Worm (Caenorhabditis elegans) whole organism, young adult: ENCODE measurements around the gene let-721.

ENCODE experiments used
- B0261.1 ChIP-seq: sonication (generic microtip); optimal IDR thresholded peaks from 2 replicates; lab custom pipeline; 2016; ENCODE audit warnings: mild to moderate bottlenecking, missing genetic modification characterization, moderate library complexity, missing compliant biosample characterization
- C17E4.6 ChIP-seq: fragments of 200-800 bp; sonication (Bioruptor generic); IDR thresholded peaks from 2 replicates; pipeline ENCODE4 v1.3.6; 2022; ENCODE audit warnings: missing genetic modification reagents, missing genetic modification characterization, missing compliant biosample characterization
- D2030.7 ChIP-seq: fragments of 200-800 bp; sonication (Bioruptor generic); IDR thresholded peaks from 2 replicates; pipeline ENCODE4 v1.3.6; 2022; ENCODE audit warnings: missing genetic modification reagents, missing genetic modification characterization, missing compliant biosample characterization
- F10E7.11 ChIP-seq: sonication (generic microtip); optimal IDR thresholded peaks from 2 replicates; lab custom pipeline; 2017; ENCODE audit warnings: mild to moderate bottlenecking, missing genetic modification characterization, moderate library complexity, missing compliant biosample characterization
- F23B12.7 ChIP-seq: sonication (generic microtip); optimal IDR thresholded peaks from 2 replicates; lab custom pipeline; 2017; ENCODE audit warnings: missing genetic modification characterization, mild to moderate bottlenecking, missing compliant biosample characterization, antibody characterized with exemption, moderate library complexity; ENCODE audit not compliant: insufficient read depth
- F39B2.1 ChIP-seq: fragments of 200-800 bp; sonication (Bioruptor generic); IDR thresholded peaks from 2 replicates; pipeline ENCODE4 v1.3.6; 2022; ENCODE audit warnings: missing genetic modification reagents, missing genetic modification characterization, missing compliant biosample characterization
- F52B5.7 ChIP-seq: sonication (generic microtip); optimal IDR thresholded peaks from 2 replicates; lab custom pipeline; 2016; ENCODE audit warnings: mild to moderate bottlenecking, missing genetic modification characterization, missing compliant biosample characterization
- K11D2.4 ChIP-seq: fragments of 200-800 bp; sonication (Bioruptor generic); IDR thresholded peaks from 2 replicates; pipeline ENCODE4 v1.3.6; 2022; ENCODE audit warnings: missing genetic modification reagents, missing genetic modification characterization, missing compliant biosample characterization
- T07F8.4 ChIP-seq: sonication (generic microtip); optimal IDR thresholded peaks from 2 replicates; lab custom pipeline; 2016; ENCODE audit warnings: mild to moderate bottlenecking, missing genetic modification characterization, moderate library complexity, missing compliant biosample characterization
- Y53F4B.3 ChIP-seq: fragments of 200-800 bp; sonication (Bioruptor generic); IDR thresholded peaks from 2 replicates; pipeline ENCODE4 v1.3.6; 2022; ENCODE audit warnings: missing genetic modification reagents, missing genetic modification characterization, missing compliant biosample characterization
- Y53G8AR.9 ChIP-seq: fragments of 200-800 bp; sonication (Bioruptor generic); conservative IDR thresholded peaks from 2 replicates; pipeline ENCODE4 v1.3.6; 2022; ENCODE audit warnings: missing genetic modification reagents, missing genetic modification characterization, missing compliant biosample characterization
- ZK185.1 ChIP-seq: sonication (generic microtip); optimal IDR thresholded peaks from 2 replicates; lab custom pipeline; 2016; ENCODE audit warnings: mild to moderate bottlenecking, missing genetic modification characterization, missing compliant biosample characterization; ENCODE audit not compliant: poor library complexity, severe bottlenecking
- akir-1 ChIP-seq: fragments of 200-800 bp; sonication (Bioruptor generic); optimal IDR thresholded peaks from 2 replicates; lab custom pipeline; 2018; ENCODE audit warnings: mild to moderate bottlenecking, missing genetic modification characterization, moderate library complexity, missing compliant biosample characterization
- aptf-3 ChIP-seq: fragments of 200-800 bp; sonication (Bioruptor generic); IDR thresholded peaks from 2 replicates; pipeline ENCODE4 v1.3.6; 2022; ENCODE audit warnings: missing genetic modification characterization, missing compliant biosample characterization
- atf-7 ChIP-seq: sonication (generic microtip); optimal IDR thresholded peaks from 2 replicates; lab custom pipeline; 2017; ENCODE audit warnings: mild to moderate bottlenecking, missing genetic modification characterization, missing compliant biosample characterization
- athp-1 ChIP-seq: sonication (generic microtip); optimal IDR thresholded peaks from 2 replicates; lab custom pipeline; 2017; ENCODE audit warnings: mild to moderate bottlenecking, missing genetic modification characterization, missing compliant biosample characterization
- attf-5 ChIP-seq: fragments of 200-800 bp; sonication (Bioruptor generic); optimal IDR thresholded peaks from 2 replicates; lab custom pipeline; 2018; ENCODE audit warnings: mild to moderate bottlenecking, missing genetic modification characterization, missing compliant biosample characterization
- ccch-3 ChIP-seq: fragments of 200-800 bp; sonication (Bioruptor generic); optimal IDR thresholded peaks from 2 replicates; lab custom pipeline; 2018; ENCODE audit warnings: mild to moderate bottlenecking, missing genetic modification characterization, missing compliant biosample characterization
- ceh-27 ChIP-seq: fragments of 200-800 bp; sonication (Bioruptor generic); optimal IDR thresholded peaks from 2 replicates; lab custom pipeline; 2018; ENCODE audit warnings: mild to moderate bottlenecking, missing genetic modification characterization, moderate library complexity, missing compliant biosample characterization
- ceh-79 ChIP-seq: sonication (generic microtip); optimal IDR thresholded peaks from 2 replicates; lab custom pipeline; 2017; ENCODE audit warnings: mild to moderate bottlenecking, missing genetic modification characterization, missing compliant biosample characterization
- egrh-3 ChIP-seq: fragments of 200-800 bp; sonication (Bioruptor generic); IDR thresholded peaks from 2 replicates; pipeline ENCODE4 v1.3.6; 2022; ENCODE audit warnings: missing genetic modification reagents, missing genetic modification characterization, missing compliant biosample characterization
- ekl-4 ChIP-seq: fragments of 200-800 bp; sonication (Bioruptor generic); IDR thresholded peaks from 2 replicates; pipeline ENCODE4 v1.3.6; 2022; ENCODE audit warnings: missing genetic modification reagents, missing genetic modification characterization, missing compliant biosample characterization
- ets-4 ChIP-seq: fragments of 200-800 bp; sonication (Bioruptor generic); optimal IDR thresholded peaks from 2 replicates; lab custom pipeline; 2018; ENCODE audit warnings: mild to moderate bottlenecking, missing genetic modification characterization, missing compliant biosample characterization
- him-1 ChIP-seq: sonication (generic microtip); optimal IDR thresholded peaks from 2 replicates; lab custom pipeline; 2016; ENCODE audit warnings: missing genotype, missing genetic modification reagents, missing genetic modification characterization, missing compliant biosample characterization
- hmg-1.2 ChIP-seq: fragments of 200-800 bp; sonication (Bioruptor generic); IDR thresholded peaks from 2 replicates; pipeline ENCODE4 v1.3.6; 2022; ENCODE audit warnings: missing genetic modification reagents, missing genetic modification characterization, missing compliant biosample characterization
- let-607 ChIP-seq, 2 experiments: fragments of 200-800 bp in 1 of 2; sonication (Bioruptor generic) in 1 of 2; sonication (generic microtip) in 1 of 2; optimal IDR thresholded peaks; 2 replicates each; lab custom pipeline; 2016 to 2018; ENCODE audit warnings: mild to moderate bottlenecking in 2 of 2, missing compliant biosample characterization in 2 of 2, missing genetic modification characterization in 2 of 2, moderate library complexity in 2 of 2, missing genotype in 1 of 2
- lin-35 ChIP-seq, 3 experiments: fragments of 150-350 bp in 2 of 3; sonication (generic microtip) in 1 of 3; optimal IDR thresholded peaks; 2 replicates each; lab custom pipeline; 2014 to 2018; ENCODE audit warnings: missing biosample characterization in 3 of 3, missing genetic modification characterization in 3 of 3, missing genetic modification reagents in 3 of 3
- lin-40 ChIP-seq: sonication (generic microtip); optimal IDR thresholded peaks from 2 replicates; lab custom pipeline; 2016; ENCODE audit warnings: missing genetic modification characterization, mild to moderate bottlenecking, missing compliant biosample characterization, missing genotype, missing genetic modification reagents
- madf-3 ChIP-seq: fragments of 200-800 bp; sonication (Bioruptor generic); IDR thresholded peaks from 2 replicates; pipeline ENCODE4 v1.3.6; 2022; ENCODE audit warnings: missing genetic modification reagents, missing genetic modification characterization, missing compliant biosample characterization
- mcd-1 ChIP-seq: fragments of 200-800 bp; sonication (Bioruptor generic); IDR thresholded peaks from 2 replicates; pipeline ENCODE4 v1.3.6; 2022; ENCODE audit warnings: missing genetic modification reagents, missing genetic modification characterization, missing compliant biosample characterization
- mes-4 ChIP-seq: sonication (generic microtip); optimal IDR thresholded peaks from 2 replicates; lab custom pipeline; 2016; ENCODE audit warnings: missing genotype, missing genetic modification characterization, missing compliant biosample characterization
- nhr-120 ChIP-seq: fragments of 200-800 bp; sonication (Bioruptor generic); IDR thresholded peaks from 2 replicates; pipeline ENCODE4 v1.3.6; 2022; ENCODE audit warnings: missing genetic modification characterization, missing compliant biosample characterization
- nhr-27 ChIP-seq: fragments of 200-800 bp; sonication (Bioruptor generic); optimal IDR thresholded peaks from 2 replicates; lab custom pipeline; 2018; ENCODE audit warnings: mild to moderate bottlenecking, missing genetic modification characterization, moderate library complexity, missing compliant biosample characterization
- nhr-90 ChIP-seq: sonication (generic microtip); optimal IDR thresholded peaks from 2 replicates; lab custom pipeline; 2016; ENCODE audit warnings: missing genotype, mild to moderate bottlenecking, missing genetic modification characterization, missing compliant biosample characterization
- pbrm-1 ChIP-seq: fragments of 200-800 bp; sonication (Bioruptor generic); IDR thresholded peaks from 2 replicates; pipeline ENCODE4 v1.3.6; 2022; ENCODE audit warnings: missing genetic modification reagents, missing genetic modification characterization, missing compliant biosample characterization
- sdz-38 ChIP-seq: sonication (generic microtip); optimal IDR thresholded peaks from 2 replicates; lab custom pipeline; 2016; ENCODE audit warnings: missing genotype, missing genetic modification characterization, missing compliant biosample characterization
- snpc-1.1 ChIP-seq: sonication (generic microtip); optimal IDR thresholded peaks from 2 replicates; lab custom pipeline; 2017; ENCODE audit warnings: missing genetic modification characterization, mild to moderate bottlenecking, missing compliant biosample characterization, antibody characterized with exemption, moderate library complexity, missing genotype, missing genetic modification reagents; ENCODE audit not compliant: insufficient read depth
- snpc-1.3 ChIP-seq: sonication (generic microtip); optimal IDR thresholded peaks from 2 replicates; lab custom pipeline; 2017; ENCODE audit warnings: missing genetic modification characterization, mild to moderate bottlenecking, missing compliant biosample characterization, antibody characterized with exemption, moderate library complexity, missing genotype, missing genetic modification reagents; ENCODE audit not compliant: insufficient read depth
- snpc-3.4 ChIP-seq: sonication (generic microtip); optimal IDR thresholded peaks from 2 replicates; lab custom pipeline; 2017; ENCODE audit warnings: missing genetic modification characterization, mild to moderate bottlenecking, missing compliant biosample characterization, antibody characterized with exemption, moderate library complexity, missing genotype, missing genetic modification reagents
- tbp1 ChIP-seq: fragments of 200-800 bp; sonication (Bioruptor generic); optimal IDR thresholded peaks from 2 replicates; lab custom pipeline; 2018; ENCODE audit warnings: mild to moderate bottlenecking, missing genetic modification characterization, missing compliant biosample characterization
- tlf-1 ChIP-seq: fragments of 200-800 bp; sonication (Bioruptor generic); optimal IDR thresholded peaks from 2 replicates; lab custom pipeline; 2018; ENCODE audit warnings: mild to moderate bottlenecking, missing genetic modification characterization, missing compliant biosample characterization
- ztf-25 ChIP-seq: fragments of 200-800 bp; sonication (Bioruptor generic); IDR thresholded peaks from 2 replicates; pipeline ENCODE4 v1.3.6; 2022; ENCODE audit warnings: missing genetic modification reagents, missing genetic modification characterization, missing compliant biosample characterization
- ztf-26 ChIP-seq: sonication (generic microtip); optimal IDR thresholded peaks from 2 replicates; lab custom pipeline; 2017; ENCODE audit warnings: missing genetic modification characterization, missing compliant biosample characterization
- ztf-28 ChIP-seq: fragments of 200-800 bp; sonication (Bioruptor generic); IDR thresholded peaks from 2 replicates; pipeline ENCODE4 v1.3.6; 2022; ENCODE audit warnings: missing genetic modification reagents, missing genetic modification characterization, missing compliant biosample characterization
- ztf-3 ChIP-seq: fragments of 200-800 bp; sonication (Bioruptor generic); optimal IDR thresholded peaks from 2 replicates; lab custom pipeline; 2018; ENCODE audit warnings: mild to moderate bottlenecking, missing genetic modification characterization, missing compliant biosample characterization
- ztf-6 ChIP-seq: fragments of 200-800 bp; sonication (Bioruptor generic); IDR thresholded peaks from 2 replicates; pipeline ENCODE4 v1.3.6; 2022; ENCODE audit warnings: missing genetic modification reagents, missing genetic modification characterization, missing compliant biosample characterization

The let-721 gene

ce11 chrIII:6463679-6464078, 17.0 kb upstream of the let-721 start, which contains the start of gene dlc-1:
dlc-1 (minus strand) TSS chrIII:6463779.
- TF ChIP-seq Y53G8AR.9 (GFP tag; lab: Robert Waterston, UW) (0 out of 2 replicates have a peak, but pooled peaks have one; percentile 15), tlf-1 (GFP tag; lab: Kevin White, UChicago) (no peak)
- TF ChIP-seq, all 124 proteins: peak for 1

DNA sequence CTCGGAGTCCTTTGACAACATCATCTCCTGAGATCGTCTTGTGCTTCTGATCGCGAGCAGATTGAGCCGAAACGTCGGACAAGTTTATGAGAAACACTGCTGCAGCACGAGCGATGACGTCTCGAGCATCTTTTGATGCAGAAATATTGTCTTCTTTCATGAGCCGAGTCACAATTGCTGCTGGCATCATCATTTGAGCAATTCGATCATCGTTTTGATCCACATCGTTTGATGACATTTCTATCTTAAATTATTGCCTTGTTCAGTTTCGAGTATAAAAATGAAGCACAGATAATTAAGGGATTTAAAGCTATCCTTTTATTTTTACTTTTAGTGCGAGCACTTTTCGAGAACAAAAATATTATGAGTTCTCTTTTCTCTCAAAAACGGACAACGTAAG, 15.9 kb upstream of the let-721 start, which contains the start of gene T26A5.8:
TSS of gene T26A5.8 (minus strand) at position 247 of the 400 bp plus-strand sequence.
- TF ChIP-seq tbp1: peak; percentile 23
- no peak for TF ChIP-seq sdz-38 (tag; lab: Kevin White, UChicago)
- no peak for TF ChIP-seq hmg-1.2 (GFP tag; lab: Robert Waterston, UW)
- TF ChIP-seq let-607 (tag; optimal IDR thresholded peaks at IDR 0.05; lab: Kevin White, UChicago): peak in 1 of 2 experiments; percentile 24
- no peak for TF ChIP-seq ccch-3
- no peak for TF ChIP-seq D2030.7
- TF ChIP-seq ztf-3 (GFP tag; lab: Kevin White, UChicago): peak; percentile 50
- no peak for TF ChIP-seq ztf-6 (GFP tag; lab: Robert Waterston, UW)
- peak; percentile 41 for TF ChIP-seq snpc-1.3
- TF ChIP-seq lin-40 (tag; lab: Kevin White, UChicago): peak; percentile 39
- no peak for TF ChIP-seq ets-4 (GFP tag; lab: Kevin White, UChicago)
- no peak for TF ChIP-seq mes-4 (tag; lab: Kevin White, UChicago)
- peak; percentile 88 for TF ChIP-seq ekl-4 (GFP tag; lab: Robert Waterston, UW)
- TF ChIP-seq F52B5.7 (tag; lab: Kevin White, UChicago): peak; percentile 73
- no peak for TF ChIP-seq Y53F4B.3 (GFP tag; lab: Robert Waterston, UW)
- no peak for TF ChIP-seq ztf-28
- TF ChIP-seq akir-1 (GFP tag; lab: Kevin White, UChicago): no peak
- peak; percentile 75 for TF ChIP-seq athp-1 (tag; lab: Kevin White, UChicago)
- peak; percentile 7 for TF ChIP-seq nhr-90 (tag; lab: Kevin White, UChicago)
- peak; percentile 68 for TF ChIP-seq F10E7.11 (tag; lab: Kevin White, UChicago)
- TF ChIP-seq aptf-3 (GFP tag; lab: Robert Waterston, UW): no peak
- TF ChIP-seq nhr-120 (GFP tag; lab: Robert Waterston, UW): 0 out of 2 replicates have a peak, but pooled peaks have one; percentile 22
- no peak for TF ChIP-seq egrh-3 (GFP tag; lab: Robert Waterston, UW)
- no peak for TF ChIP-seq ztf-25 (GFP tag; lab: Robert Waterston, UW)
- TF ChIP-seq attf-5 (GFP tag; lab: Kevin White, UChicago): no peak
- no peak for TF ChIP-seq B0261.1
- TF ChIP-seq nhr-27 (tag; lab: Kevin White, UChicago): no peak
- peak; percentile 74; the same call in 1 of the 2 replicates for TF ChIP-seq madf-3 (GFP tag; lab: Robert Waterston, UW)
- TF ChIP-seq F23B12.7 (tag; lab: Kevin White, UChicago): no peak
- no peak for TF ChIP-seq C17E4.6
- TF ChIP-seq atf-7 (tag; lab: Kevin White, UChicago): peak; percentile 33
- TF ChIP-seq mcd-1 (GFP tag; lab: Robert Waterston, UW): peak; percentile 47; the same call in 1 of the 2 replicates
- TF ChIP-seq ceh-27 (GFP tag; lab: Kevin White, UChicago): no peak
- TF ChIP-seq T07F8.4 (tag; lab: Kevin White, UChicago): no peak
- no peak for TF ChIP-seq snpc-1.1 (tag; lab: Kevin White, UChicago)
- no peak for TF ChIP-seq K11D2.4
- no peak for TF ChIP-seq lin-35 (GFP tag; optimal IDR thresholded peaks at IDR 0.05; lab: Kevin White, UChicago)
- no peak for TF ChIP-seq ceh-79
- TF ChIP-seq ztf-26: peak; percentile 13
- TF ChIP-seq him-1: no peak
- TF ChIP-seq snpc-3.4 (tag; lab: Kevin White, UChicago): peak; percentile 73
- peak; percentile 1 for TF ChIP-seq ZK185.1 (tag; lab: Kevin White, UChicago)
- no peak for TF ChIP-seq F39B2.1 (GFP tag; lab: Robert Waterston, UW)
- no peak; the same call in 1 of the 2 replicates for TF ChIP-seq pbrm-1
